Fruit fly (Drosophila melanogaster) whole organism, embryonic: ENCODE measurements around the gene Pep.

Source experiments
- Atf-2 ChIP-seq: fragments of 200-800 bp; sonication (Bioruptor generic); optimal IDR thresholded peaks from 2 replicates; lab custom pipeline; 2016; ENCODE audit warnings: missing biosample characterization, missing genetic modification characterization
- CG10431 ChIP-seq: fragments of 200-800 bp; sonication (Bioruptor generic); optimal IDR thresholded peaks from 3 replicates; lab custom pipeline; 2018; ENCODE audit warnings: missing biosample characterization, mild to moderate bottlenecking, missing genetic modification characterization
- CG11398 ChIP-seq: fragments of 200-800 bp; sonication (Bioruptor generic); optimal IDR thresholded peaks from 2 replicates; lab custom pipeline; 2016; ENCODE audit warnings: missing biosample characterization, missing genetic modification characterization
- CG13287 ChIP-seq: fragments of 200-800 bp; sonication (Bioruptor generic); IDR thresholded peaks from 2 replicates; pipeline ENCODE4 v1.3.6; 2022; ENCODE audit warnings: missing biosample characterization, missing genetic modification characterization; ENCODE audit not compliant: partially characterized antibody
- CG13296 ChIP-seq: fragments of 200-800 bp; sonication (Bioruptor generic); optimal IDR thresholded peaks from 3 replicates; lab custom pipeline; 2018; ENCODE audit warnings: missing biosample characterization, mild to moderate bottlenecking, missing genetic modification characterization
- CG14710 ChIP-seq: fragments of 200-800 bp; sonication (Bioruptor generic); optimal IDR thresholded peaks from 3 replicates; lab custom pipeline; 2019; ENCODE audit warnings: missing biosample characterization, mild to moderate bottlenecking, missing genetic modification characterization, moderate library complexity
- CG15514 ChIP-seq: fragments of 200-800 bp; sonication (Bioruptor generic); optimal IDR thresholded peaks from 3 replicates; lab custom pipeline; 2017; ENCODE audit warnings: missing biosample characterization, missing genetic modification characterization, mild to moderate bottlenecking, moderate library complexity, missing genetic modification reagents
- CG18599 ChIP-seq: fragments of 200-800 bp; sonication (Bioruptor generic); optimal IDR thresholded peaks from 3 replicates; lab custom pipeline; 2017; ENCODE audit warnings: missing biosample characterization, missing genetic modification characterization, mild to moderate bottlenecking, moderate library complexity, missing genetic modification reagents
- CG2712 ChIP-seq: fragments of 200-800 bp; optimal IDR thresholded peaks from 3 replicates; lab custom pipeline; 2019; ENCODE audit warnings: missing biosample characterization, mild to moderate bottlenecking, missing genetic modification characterization, moderate library complexity
- CG31441 ChIP-seq: fragments of 200-800 bp; sonication (Bioruptor generic); IDR thresholded peaks from 2 replicates; pipeline ENCODE4 v1.3.6; 2022; ENCODE audit warnings: missing biosample characterization, missing genetic modification characterization
- CG3995 ChIP-seq: fragments of 200-800 bp; sonication (Bioruptor generic); optimal IDR thresholded peaks from 3 replicates; lab custom pipeline; 2016; ENCODE audit warnings: missing biosample characterization, missing genetic modification characterization
- CG7271 ChIP-seq: fragments of 200-800 bp; sonication (Bioruptor generic); optimal IDR thresholded peaks from 2 replicates; lab custom pipeline; 2018; ENCODE audit warnings: missing biosample characterization, mild to moderate bottlenecking, missing genetic modification characterization, moderate library complexity
- CG9437 ChIP-seq: fragments of 200-800 bp; sonication (Bioruptor generic); optimal IDR thresholded peaks from 2 replicates; lab custom pipeline; 2018; ENCODE audit warnings: missing biosample characterization, mild to moderate bottlenecking, missing genetic modification characterization
- Dek ChIP-seq: fragments of 200-800 bp; sonication (Bioruptor generic); optimal IDR thresholded peaks from 3 replicates; lab custom pipeline; 2019; ENCODE audit warnings: missing biosample characterization, mild to moderate bottlenecking, missing genetic modification characterization, moderate library complexity
- Dll ChIP-seq: fragments of 200-800 bp; sonication (Bioruptor generic); IDR thresholded peaks from 4 replicates; pipeline ENCODE4 v1.3.6; 2022; ENCODE audit warnings: missing biosample characterization, missing genetic modification characterization; ENCODE audit not compliant: partially characterized antibody
- HLH4C ChIP-seq: fragments of 200-800 bp; sonication (Bioruptor generic); IDR thresholded peaks from 3 replicates; pipeline ENCODE4 v1.3.6; 2022; ENCODE audit warnings: missing biosample characterization, missing genetic modification characterization; ENCODE audit not compliant: partially characterized antibody
- HLH54F ChIP-seq: fragments of 200-800 bp; sonication (Bioruptor generic); optimal IDR thresholded peaks from 3 replicates; lab custom pipeline; 2016; ENCODE audit warnings: missing biosample characterization, missing genetic modification characterization
- Hmr ChIP-seq: fragments of 200-800 bp; sonication (Bioruptor generic); optimal IDR thresholded peaks from 3 replicates; lab custom pipeline; 2017; ENCODE audit warnings: mild to moderate bottlenecking, missing biosample characterization, missing genetic modification reagents, missing genetic modification characterization
- Hr51 ChIP-seq, 2 experiments: fragments of 200-800 bp; sonication (Bioruptor generic); optimal IDR thresholded peaks; 2 replicates in 1 of 2; 3 replicates in 1 of 2; lab custom pipeline; 2016 to 2018; ENCODE audit warnings: missing biosample characterization in 2 of 2, missing genetic modification characterization in 2 of 2, mild to moderate bottlenecking in 1 of 2, moderate library complexity in 1 of 2
- Hr78 ChIP-seq, 2 experiments: fragments of 200-800 bp in 1 of 2; fragments of >200 bp in 1 of 2; sonication (Bioruptor generic) in 1 of 2; optimal IDR thresholded peaks; 2 replicates each; lab custom pipeline; 2017 to 2019; ENCODE audit warnings: missing biosample characterization in 2 of 2, missing genetic modification characterization in 2 of 2, mild to moderate bottlenecking in 1 of 2, moderate library complexity in 1 of 2
- Kr ChIP-seq: fragments of 200-800 bp; sonication (Bioruptor generic); optimal IDR thresholded peaks from 2 replicates; lab custom pipeline; 2017; ENCODE audit warnings: missing biosample characterization, mild to moderate bottlenecking, missing genetic modification characterization
- Mrtf ChIP-seq: fragments of 200-800 bp; sonication (Bioruptor generic); IDR thresholded peaks from 3 replicates; pipeline ENCODE4 v1.3.6; 2022; ENCODE audit warnings: missing biosample characterization, missing genetic modification characterization
- NK7.1 ChIP-seq: fragments of 200-800 bp; sonication (Bioruptor generic); optimal IDR thresholded peaks from 3 replicates; lab custom pipeline; 2016; ENCODE audit warnings: missing biosample characterization, missing genetic modification characterization
- Nf-YB ChIP-seq: fragments of 200-800 bp; sonication (Bioruptor generic); optimal IDR thresholded peaks from 3 replicates; lab custom pipeline; 2019; ENCODE audit warnings: missing biosample characterization, mild to moderate bottlenecking, missing genetic modification characterization, moderate library complexity
- PHDP ChIP-seq: fragments of 200-800 bp; sonication (Bioruptor generic); optimal IDR thresholded peaks from 3 replicates; lab custom pipeline; 2018; ENCODE audit warnings: missing biosample characterization, mild to moderate bottlenecking, missing genetic modification characterization, moderate library complexity
- Side ChIP-seq: fragments of 200-800 bp; sonication (Bioruptor generic); optimal IDR thresholded peaks from 2 replicates; lab custom pipeline; 2016; ENCODE audit warnings: missing biosample characterization, missing genetic modification characterization
- Sin3A ChIP-seq: fragments of >200 bp; optimal IDR thresholded peaks from 2 replicates; lab custom pipeline; 2018
- Vsx1 ChIP-seq: fragments of 200-800 bp; sonication (Bioruptor generic); optimal IDR thresholded peaks from 2 replicates; lab custom pipeline; 2017; ENCODE audit warnings: missing biosample characterization, mild to moderate bottlenecking, missing genetic modification characterization, missing genetic modification reagents
- ac ChIP-seq: fragments of 200-800 bp; sonication (Bioruptor generic); optimal IDR thresholded peaks from 3 replicates; lab custom pipeline; 2017; ENCODE audit warnings: missing biosample characterization, mild to moderate bottlenecking, missing genetic modification characterization
- al ChIP-seq: fragments of 200-800 bp; sonication (Bioruptor generic); IDR thresholded peaks from 2 replicates; pipeline ENCODE4 v1.3.6; 2022; ENCODE audit warnings: missing biosample characterization, missing genetic modification characterization
- aop ChIP-seq: fragments of 200-800 bp; sonication (Bioruptor generic); IDR thresholded peaks from 2 replicates; pipeline ENCODE4 v1.3.6; 2022; ENCODE audit warnings: missing biosample characterization, missing genetic modification characterization
- btn ChIP-seq: fragments of 200-800 bp; sonication (Bioruptor generic); optimal IDR thresholded peaks from 2 replicates; lab custom pipeline; 2016; ENCODE audit warnings: missing biosample characterization, missing genetic modification characterization
- crc ChIP-seq: fragments of 200-800 bp; sonication (Bioruptor generic); optimal IDR thresholded peaks from 2 replicates; lab custom pipeline; 2016; ENCODE audit warnings: missing biosample characterization, missing genetic modification characterization
- dati ChIP-seq: fragments of 200-800 bp; sonication (Bioruptor generic); IDR thresholded peaks from 2 replicates; pipeline ENCODE4 v1.3.6; 2022; ENCODE audit warnings: missing biosample characterization, missing genetic modification characterization
- dmrt99B ChIP-seq: fragments of 200-800 bp; sonication (Bioruptor generic); optimal IDR thresholded peaks from 2 replicates; lab custom pipeline; 2018; ENCODE audit warnings: missing biosample characterization, mild to moderate bottlenecking, missing genetic modification characterization, moderate library complexity
- kah ChIP-seq: fragments of 200-800 bp; sonication (Bioruptor generic); optimal IDR thresholded peaks from 2 replicates; lab custom pipeline; 2018; ENCODE audit warnings: missing biosample characterization, mild to moderate bottlenecking, missing genetic modification characterization
- klu ChIP-seq: fragments of 200-800 bp; sonication (Bioruptor generic); IDR thresholded peaks from 2 replicates; pipeline ENCODE4 v1.3.6; 2022; ENCODE audit warnings: missing biosample characterization, missing genetic modification characterization
- mirr ChIP-seq: fragments of 200-800 bp; sonication (Bioruptor generic); optimal IDR thresholded peaks from 3 replicates; lab custom pipeline; 2018; ENCODE audit warnings: missing biosample characterization, mild to moderate bottlenecking, missing genetic modification characterization
- nmo ChIP-seq: fragments of 200-800 bp; sonication (Bioruptor generic); optimal IDR thresholded peaks from 2 replicates; lab custom pipeline; 2018; ENCODE audit warnings: missing biosample characterization, mild to moderate bottlenecking, missing genetic modification characterization, moderate library complexity
- oc ChIP-seq: fragments of 200-800 bp; sonication (Bioruptor generic); optimal IDR thresholded peaks from 2 replicates; lab custom pipeline; 2018; ENCODE audit warnings: missing biosample characterization, mild to moderate bottlenecking, missing genetic modification characterization, moderate library complexity
- peb ChIP-seq: fragments of 200-800 bp; sonication (Bioruptor generic); IDR thresholded peaks from 2 replicates; pipeline ENCODE4 v1.3.6; 2022; ENCODE audit warnings: missing biosample characterization, missing genetic modification characterization
- rib ChIP-seq: fragments of 200-800 bp; sonication (Bioruptor generic); IDR thresholded peaks from 2 replicates; pipeline ENCODE4 v1.3.6; 2022; ENCODE audit warnings: missing biosample characterization, missing genetic modification characterization
- sim ChIP-seq: fragments of 200-800 bp; sonication (Bioruptor generic); IDR thresholded peaks from 2 replicates; pipeline ENCODE4 v1.3.6; 2022; ENCODE audit warnings: missing biosample characterization, missing genetic modification characterization
- sqz ChIP-seq: fragments of 200-800 bp; sonication (Bioruptor generic); optimal IDR thresholded peaks from 3 replicates; lab custom pipeline; 2018; ENCODE audit warnings: missing biosample characterization, mild to moderate bottlenecking, missing genetic modification characterization
- ssp ChIP-seq: fragments of 200-800 bp; sonication (Bioruptor generic); IDR thresholded peaks from 2 replicates; pipeline ENCODE4 v1.3.6; 2022; ENCODE audit warnings: missing biosample characterization, missing genetic modification characterization
- toy ChIP-seq: fragments of 200-800 bp; sonication (Bioruptor generic); IDR thresholded peaks from 2 replicates; pipeline ENCODE4 v1.3.6; 2022; ENCODE audit warnings: missing biosample characterization, missing genetic modification characterization
- tup ChIP-seq: fragments of 200-800 bp; sonication (Bioruptor generic); optimal IDR thresholded peaks from 2 replicates; lab custom pipeline; 2016; ENCODE audit warnings: missing biosample characterization, mild to moderate bottlenecking, missing genetic modification characterization, moderate library complexity
- wdn ChIP-seq: fragments of 200-800 bp; sonication (Bioruptor generic); IDR thresholded peaks from 2 replicates; pipeline ENCODE4 v1.3.6; 2022; ENCODE audit warnings: missing biosample characterization, missing genetic modification characterization

Pep gene

DNA sequence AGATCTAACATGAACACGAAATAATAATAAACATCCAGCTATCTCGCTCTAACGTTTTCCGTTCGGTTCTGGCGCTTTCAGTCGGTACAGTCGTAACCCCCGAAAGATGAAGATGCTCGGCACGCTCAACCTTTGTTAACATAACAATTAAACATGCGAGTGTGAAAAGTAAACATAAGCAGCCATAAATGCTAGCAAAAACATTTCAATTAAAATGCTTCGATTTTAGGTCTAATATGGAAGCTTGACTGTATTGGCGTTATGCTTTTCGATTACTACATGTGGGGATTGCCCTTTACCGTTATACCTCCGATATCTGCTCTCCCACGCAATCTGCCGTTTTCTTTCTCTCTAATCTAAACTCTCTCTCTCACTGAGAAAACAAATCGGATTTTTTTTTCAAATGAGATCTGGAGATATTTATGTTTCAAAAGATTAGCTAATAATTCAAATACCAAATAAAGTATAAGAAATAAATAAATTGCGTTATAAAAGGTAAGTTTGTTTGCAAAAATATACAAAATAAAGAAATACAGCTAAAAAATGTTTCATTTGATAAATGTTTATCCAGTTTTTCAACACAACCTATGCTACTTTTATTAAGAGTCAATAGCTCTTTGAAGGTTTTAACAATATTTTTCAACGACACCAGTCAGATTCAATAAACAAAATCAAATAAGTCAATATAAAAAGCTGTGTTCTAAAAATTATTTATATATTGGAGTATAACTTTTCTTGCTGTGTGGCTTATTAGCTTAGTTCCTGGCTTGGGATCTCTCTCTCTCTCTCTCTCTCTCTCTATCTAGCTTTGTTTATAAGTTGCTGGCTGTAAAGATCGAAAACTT, 13.8 kb upstream of the Pep start (continued):
- peak in 1 of 2 experiments; percentile 55 for TF ChIP-seq Hr78 (GFP tag; optimal IDR thresholded peaks at IDR 0.05; lab: Kevin White, UChicago)
- TF ChIP-seq Kr = no peak
- no peak for TF ChIP-seq Sin3A (lab: Kevin White, UChicago)
- TF ChIP-seq CG9437 (GFP tag; lab: Kevin White, UChicago) = peak; percentile 45
- TF ChIP-seq CG13287 (GFP tag; lab: Robert Waterston, UW) = no peak
- no peak for TF ChIP-seq HLH4C
- TF ChIP-seq dati (GFP tag; lab: Robert Waterston, UW) = peak; percentile 76
- TF ChIP-seq CG11398 (GFP tag; lab: Kevin White, UChicago) = peak; percentile 82
- peak; percentile 40 for TF ChIP-seq ac (GFP tag; lab: Kevin White, UChicago)
- peak; percentile 86 for TF ChIP-seq peb (GFP tag; lab: Robert Waterston, UW)
- peak; percentile 81 for TF ChIP-seq tup (GFP tag; lab: Kevin White, UChicago)
- peak; percentile 87 for TF ChIP-seq Dek (tag; lab: Kevin White, UChicago)
- TF ChIP-seq Side (GFP tag; lab: Kevin White, UChicago) = peak; percentile 90
- TF ChIP-seq CG7271 = no peak
- TF ChIP-seq al (GFP tag; lab: Robert Waterston, UW) = peak; percentile 91
- peak; percentile 82 for TF ChIP-seq mirr
- peak; percentile 87 for TF ChIP-seq oc (tag; lab: Kevin White, UChicago)
- TF ChIP-seq CG3995 (GFP tag; lab: Kevin White, UChicago) = peak; percentile 60
- TF ChIP-seq nmo (GFP tag; lab: Kevin White, UChicago) = peak; percentile 69
- peak; percentile 88 for TF ChIP-seq crc (GFP tag; lab: Kevin White, UChicago)
- TF ChIP-seq wdn (GFP tag; lab: Robert Waterston, UW) = peak; percentile 90
- peak; percentile 47 for TF ChIP-seq kah (GFP tag; lab: Kevin White, UChicago)
- TF ChIP-seq CG18599 (GFP tag; lab: Kevin White, UChicago) = peak; percentile 95
- TF ChIP-seq Dll = no peak
- peak; percentile 94 for TF ChIP-seq HLH54F (GFP tag; lab: Kevin White, UChicago)
- peak; percentile 79 for TF ChIP-seq CG13296 (GFP tag; lab: Kevin White, UChicago)
- TF ChIP-seq dmrt99B (tag; lab: Kevin White, UChicago) = peak; percentile 86
- TF ChIP-seq sim (GFP tag; lab: Robert Waterston, UW) = peak; percentile 86; the same call in 1 of the 2 replicates
- TF ChIP-seq CG15514 (GFP tag; lab: Kevin White, UChicago) = peak; percentile 82
- TF ChIP-seq Vsx1 = peak; percentile 60
- TF ChIP-seq klu (GFP tag; lab: Robert Waterston, UW) = peak; percentile 85
- TF ChIP-seq Mrtf (GFP tag; lab: Robert Waterston, UW) = peak; percentile 91
- TF ChIP-seq ssp (GFP tag; lab: Robert Waterston, UW) = peak; percentile 81
- TF ChIP-seq CG10431 = peak; percentile 32
- TF ChIP-seq CG14710 (tag; lab: Kevin White, UChicago) = peak; percentile 50
- TF ChIP-seq rib = peak; percentile 95
- TF ChIP-seq btn = peak; percentile 72
- peak; percentile 71 for TF ChIP-seq CG31441
- TF ChIP-seq NK7.1 = peak; percentile 81
- TF ChIP-seq CG2712 (tag; lab: Kevin White, UChicago) = peak; percentile 81
- TF ChIP-seq Nf-YB (GFP tag; lab: Kevin White, UChicago) = peak; percentile 62
- peak; percentile 89 for TF ChIP-seq PHDP (tag; lab: Kevin White, UChicago)
- peak; percentile 30 for TF ChIP-seq sqz (GFP tag; lab: Kevin White, UChicago)
- TF ChIP-seq Atf-2 (GFP tag; lab: Kevin White, UChicago) = peak; percentile 72
- 0 out of 2 replicates have a peak, but pooled peaks have one; percentile 65 for TF ChIP-seq aop (GFP tag; lab: Robert Waterston, UW)
- TF ChIP-seq toy (GFP tag; lab: Robert Waterston, UW) = peak; percentile 85
- TF ChIP-seq Hr51 (GFP tag; optimal IDR thresholded peaks at IDR 0.05; lab: Kevin White, UChicago) = peak; percentile 76 to 82
- TF ChIP-seq Hmr = peak; percentile 92
